Fruit fly (Drosophila melanogaster) whole organism, embryonic: ENCODE measurements around the gene CG4645.

ENCODE experiments used
- Aef1 ChIP-seq: fragments of 200-800 bp; sonication (Bioruptor generic); IDR thresholded peaks from 3 replicates; pipeline ENCODE4 v1.3.6; 2022; ENCODE audit warnings: missing biosample characterization, missing genetic modification characterization
- CG11085 ChIP-seq: fragments of 200-800 bp; sonication (Bioruptor generic); IDR thresholded peaks from 2 replicates; pipeline ENCODE4 v1.3.6; 2022; ENCODE audit warnings: missing biosample characterization, missing genetic modification characterization
- CG1233 ChIP-seq: fragments of 200-800 bp; sonication (Bioruptor generic); optimal IDR thresholded peaks from 4 replicates; lab custom pipeline; 2018; ENCODE audit warnings: missing biosample characterization, mild to moderate bottlenecking, missing genetic modification characterization
- CG17802 ChIP-seq: fragments of 200-800 bp; sonication (Bioruptor generic); optimal IDR thresholded peaks from 2 replicates; lab custom pipeline; 2018; ENCODE audit warnings: missing biosample characterization, mild to moderate bottlenecking, missing genetic modification characterization, moderate library complexity
- CG18262 ChIP-seq: fragments of 200-800 bp; optimal IDR thresholded peaks from 3 replicates; lab custom pipeline; 2019; ENCODE audit warnings: missing biosample characterization, mild to moderate bottlenecking, missing genetic modification characterization, moderate library complexity
- CG42726 ChIP-seq: fragments of 200-800 bp; sonication (Bioruptor generic); IDR thresholded peaks from 2 replicates; pipeline ENCODE4 v1.3.6; 2022; ENCODE audit warnings: missing biosample characterization, missing genetic modification characterization; ENCODE audit not compliant: partially characterized antibody
- CG5953 ChIP-seq: fragments of 200-800 bp; sonication (Bioruptor generic); IDR thresholded peaks from 2 replicates; pipeline ENCODE4 v1.3.6; 2022; ENCODE audit warnings: missing biosample characterization, missing genetic modification characterization
- E2f2 ChIP-seq: fragments of 200-800 bp; sonication (Bioruptor generic); IDR thresholded peaks from 2 replicates; pipeline ENCODE4 v1.3.6; 2022; ENCODE audit warnings: missing biosample characterization, missing genetic modification characterization
- MTF-1 ChIP-seq: fragments of 200-800 bp; sonication (Bioruptor generic); optimal IDR thresholded peaks from 2 replicates; lab custom pipeline; 2018; ENCODE audit warnings: missing biosample characterization, mild to moderate bottlenecking, missing genetic modification characterization, borderline replicate concordance
- gem ChIP-seq: fragments of 200-800 bp; sonication (Bioruptor generic); optimal IDR thresholded peaks from 2 replicates; lab custom pipeline; 2019; ENCODE audit warnings: missing biosample characterization, mild to moderate bottlenecking, missing genetic modification characterization, moderate library complexity
- tin ChIP-seq: fragments of 200-800 bp; sonication (Bioruptor generic); optimal IDR thresholded peaks from 3 replicates; lab custom pipeline; 2016; ENCODE audit warnings: missing biosample characterization, missing genetic modification characterization

- TF ChIP-seq CG11085 (GFP tag; lab: Robert Waterston, UW): no peak
- no peak for TF ChIP-seq CG17802 (tag; lab: Kevin White, UChicago)
- no peak for TF ChIP-seq Aef1 (GFP tag; lab: Robert Waterston, UW)
- TF ChIP-seq tin: no peak
- TF ChIP-seq CG18262 (tag; lab: Kevin White, UChicago): no peak
- no peak for TF ChIP-seq CG42726 (GFP tag; lab: Robert Waterston, UW)
- TF ChIP-seq CG1233 (GFP tag; lab: Kevin White, UChicago): peak; percentile 67
- TF ChIP-seq CG5953: no peak
- no peak for TF ChIP-seq gem
- no peak for TF ChIP-seq E2f2 (GFP tag; lab: Robert Waterston, UW)
- peak; percentile 67 for TF ChIP-seq MTF-1
Measured at dm6 chrX:12947670-12948069, 37.9 kb downstream of the CG4645 start.
